Fruit fly (Drosophila melanogaster): ENCODE data around the gene CG31036.

DNA sequence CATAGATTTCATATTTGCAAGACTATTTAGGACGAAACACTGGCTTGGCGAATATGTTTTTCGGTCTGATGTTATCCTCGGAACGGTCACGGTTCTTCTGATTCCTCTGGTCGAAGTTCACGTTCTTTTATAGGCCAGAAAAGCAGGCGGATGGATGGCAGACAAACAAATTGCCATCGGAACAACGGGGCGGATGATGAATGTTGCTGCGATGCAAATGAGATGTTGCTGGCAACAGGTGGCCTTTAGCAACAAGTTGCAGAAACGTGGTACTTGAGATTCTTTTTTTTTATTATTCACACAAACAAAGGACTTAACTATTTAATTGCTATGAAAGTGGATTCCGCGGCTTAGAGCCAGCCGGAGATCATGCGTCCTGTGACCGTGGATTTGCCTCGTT lies 6.3 kb downstream of the CG31036 start, which contains the start of gene Capa:
- TF ChIP-seq Dll (optimal IDR thresholded peaks at IDR 0.05) = no peak
- TF ChIP-seq psq (optimal IDR thresholded peaks at IDR 0.05) = no peak
- no peak for TF ChIP-seq CG8478 (optimal IDR thresholded peaks at IDR 0.05)
- TF ChIP-seq pan (optimal IDR thresholded peaks at IDR 0.05) = no peak
- no peak for TF ChIP-seq usp (GFP tag; optimal IDR thresholded peaks at IDR 0.05)
